Fruit fly (Drosophila melanogaster) whole organism, embryonic: ENCODE measurements around the gene CG13471.
A peak's percentile ranks its signal among the peaks of the same experiment; 100 is the strongest.

Experiments
- Ada2b ChIP-seq: fragments of 200-800 bp; sonication (Bioruptor generic); IDR thresholded peaks from 2 replicates; pipeline ENCODE4 v1.3.6; 2022; ENCODE audit warnings: missing biosample characterization, missing genetic modification characterization
- Bgb ChIP-seq: fragments of 200-800 bp; sonication (Bioruptor generic); IDR thresholded peaks from 2 replicates; pipeline ENCODE4 v1.3.6; 2022; ENCODE audit warnings: missing biosample characterization, missing genetic modification characterization; ENCODE audit not compliant: partially characterized antibody
- CG12219 ChIP-seq: fragments of 200-800 bp; sonication (Bioruptor generic); optimal IDR thresholded peaks from 3 replicates; lab custom pipeline; 2018; ENCODE audit warnings: missing biosample characterization, mild to moderate bottlenecking, missing genetic modification characterization
- CG12299 ChIP-seq: fragments of 200-800 bp; sonication (Bioruptor generic); optimal IDR thresholded peaks from 2 replicates; lab custom pipeline; 2018; ENCODE audit warnings: missing biosample characterization, mild to moderate bottlenecking, missing genetic modification characterization
- CG12744 ChIP-seq: fragments of 200-800 bp; sonication (Bioruptor generic); optimal IDR thresholded peaks from 2 replicates; lab custom pipeline; 2016; ENCODE audit warnings: missing biosample characterization, missing genetic modification characterization
- CG13624 ChIP-seq: fragments of 200-800 bp; sonication (Bioruptor generic); optimal IDR thresholded peaks from 2 replicates; lab custom pipeline; 2016; ENCODE audit warnings: missing biosample characterization, missing genetic modification characterization
- CG14014 ChIP-seq: fragments of 200-800 bp; sonication (Bioruptor generic); IDR thresholded peaks from 2 replicates; pipeline ENCODE4 v1.3.6; 2022; ENCODE audit warnings: missing biosample characterization, missing genetic modification characterization
- CG17568 ChIP-seq: fragments of 200-800 bp; sonication (Bioruptor generic); optimal IDR thresholded peaks from 2 replicates; lab custom pipeline; 2018; ENCODE audit warnings: missing biosample characterization, mild to moderate bottlenecking, missing genetic modification characterization, moderate library complexity
- CG17912 ChIP-seq: fragments of 200-800 bp; sonication (Bioruptor generic); optimal IDR thresholded peaks from 2 replicates; lab custom pipeline; 2018; ENCODE audit warnings: missing biosample characterization, mild to moderate bottlenecking, missing genetic modification characterization
- CG2199 ChIP-seq: fragments of 200-800 bp; sonication (Bioruptor generic); IDR thresholded peaks from 3 replicates; pipeline ENCODE4 v1.3.6; 2022; ENCODE audit warnings: missing biosample characterization, missing genetic modification characterization
- CG31365 ChIP-seq: fragments of 200-800 bp; sonication (Bioruptor generic); optimal IDR thresholded peaks from 2 replicates; lab custom pipeline; 2018; ENCODE audit warnings: missing biosample characterization, mild to moderate bottlenecking, missing genetic modification characterization
- CG4424 ChIP-seq: fragments of 200-800 bp; sonication (Bioruptor generic); optimal IDR thresholded peaks from 3 replicates; lab custom pipeline; 2016; ENCODE audit warnings: missing biosample characterization, missing genetic modification characterization
- CG9727 ChIP-seq: fragments of 200-800 bp; sonication (Bioruptor generic); optimal IDR thresholded peaks from 3 replicates; lab custom pipeline; 2017; ENCODE audit warnings: missing biosample characterization, mild to moderate bottlenecking, missing genetic modification characterization
- CG9876 ChIP-seq: fragments of 200-800 bp; sonication (Bioruptor generic); optimal IDR thresholded peaks from 2 replicates; lab custom pipeline; 2016; ENCODE audit warnings: missing biosample characterization, missing genetic modification characterization
- Dll ChIP-seq: fragments of 200-800 bp; sonication (Bioruptor generic); IDR thresholded peaks from 4 replicates; pipeline ENCODE4 v1.3.6; 2022; ENCODE audit warnings: missing biosample characterization, missing genetic modification characterization; ENCODE audit not compliant: partially characterized antibody
- Dref ChIP-seq: fragments of 200-800 bp; sonication (Bioruptor generic); IDR thresholded peaks from 2 replicates; pipeline ENCODE4 v1.3.6; 2022; ENCODE audit warnings: missing biosample characterization, missing genetic modification characterization
- E2f1 ChIP-seq: fragments of 200-800 bp; sonication (Bioruptor generic); IDR thresholded peaks from 2 replicates; pipeline ENCODE4 v1.3.6; 2022; ENCODE audit warnings: missing biosample characterization, missing genetic modification characterization
- Gug ChIP-seq: fragments of 200-800 bp; sonication (Bioruptor generic); IDR thresholded peaks from 4 replicates; pipeline ENCODE4 v1.3.6; 2022; ENCODE audit warnings: missing biosample characterization, missing genetic modification characterization
- Hey ChIP-seq: fragments of 200-800 bp; sonication (Bioruptor generic); optimal IDR thresholded peaks from 3 replicates; lab custom pipeline; 2018; ENCODE audit warnings: missing biosample characterization, mild to moderate bottlenecking, missing genetic modification characterization
- HmgD ChIP-seq: fragments of 200-800 bp; sonication (Bioruptor generic); optimal IDR thresholded peaks from 3 replicates; lab custom pipeline; 2016; ENCODE audit warnings: missing biosample characterization, missing genetic modification characterization
- Kr ChIP-seq: fragments of 200-800 bp; sonication (Bioruptor generic); optimal IDR thresholded peaks from 2 replicates; lab custom pipeline; 2017; ENCODE audit warnings: missing biosample characterization, mild to moderate bottlenecking, missing genetic modification characterization
- MESR4 ChIP-seq: fragments of 200-800 bp; sonication (Bioruptor generic); optimal IDR thresholded peaks from 2 replicates; lab custom pipeline; 2018; ENCODE audit warnings: missing biosample characterization, mild to moderate bottlenecking, missing genetic modification characterization, moderate library complexity
- NC2β ChIP-seq: fragments of 200-800 bp; sonication (Bioruptor generic); optimal IDR thresholded peaks from 2 replicates; lab custom pipeline; 2016; ENCODE audit warnings: missing biosample characterization, missing genetic modification characterization
- Nf-YA ChIP-seq: fragments of 200-800 bp; sonication (Bioruptor generic); IDR thresholded peaks from 2 replicates; pipeline ENCODE4 v1.3.6; 2022; ENCODE audit warnings: missing biosample characterization, missing genetic modification characterization
- Nf-YB ChIP-seq: fragments of 200-800 bp; sonication (Bioruptor generic); optimal IDR thresholded peaks from 3 replicates; lab custom pipeline; 2019; ENCODE audit warnings: missing biosample characterization, mild to moderate bottlenecking, missing genetic modification characterization, moderate library complexity
- Ptx1 ChIP-seq: fragments of 200-800 bp; sonication (Bioruptor generic); IDR thresholded peaks from 2 replicates; pipeline ENCODE4 v1.3.6; 2022; ENCODE audit warnings: missing biosample characterization, missing genetic modification characterization
- Rfx ChIP-seq: fragments of 200-800 bp; sonication (Bioruptor generic); IDR thresholded peaks from 2 replicates; pipeline ENCODE4 v1.3.6; 2022; ENCODE audit warnings: missing biosample characterization, missing genetic modification characterization
- Rx ChIP-seq: fragments of 200-800 bp; sonication (Bioruptor generic); IDR thresholded peaks from 2 replicates; pipeline ENCODE4 v1.3.6; 2022; ENCODE audit warnings: missing biosample characterization, missing genetic modification characterization
- Stat92E ChIP-seq, 3 experiments: fragments of >200 bp in 2 of 3; fragments of 200-800 bp in 1 of 3; sonication (Bioruptor generic) in 1 of 3; optimal IDR thresholded peaks; 2 replicates each; lab custom pipeline; 2017 to 2019; ENCODE audit warnings: missing biosample characterization in 3 of 3, missing genetic modification characterization in 3 of 3, mild to moderate bottlenecking in 1 of 3, moderate library complexity in 1 of 3
- Trl ChIP-seq, 3 experiments: fragments of >200 bp in 2 of 3; fragments of 200-800 bp in 1 of 3; sonication (Bioruptor generic) in 1 of 3; optimal IDR thresholded peaks; 2 replicates in 1 of 3; 3 replicates in 2 of 3; lab custom pipeline; 2016 to 2017; ENCODE audit warnings: missing biosample characterization in 1 of 3, missing genetic modification characterization in 1 of 3
- amos ChIP-seq: fragments of 200-800 bp; sonication (Bioruptor generic); IDR thresholded peaks from 2 replicates; pipeline ENCODE4 v1.3.6; 2022; ENCODE audit warnings: missing biosample characterization, missing genetic modification characterization; ENCODE audit not compliant: partially characterized antibody
- bab2 ChIP-seq: fragments of 200-800 bp; sonication (Bioruptor generic); optimal IDR thresholded peaks from 2 replicates; lab custom pipeline; 2016; ENCODE audit warnings: missing biosample characterization, missing genetic modification characterization
- caup ChIP-seq: fragments of 200-800 bp; sonication (Bioruptor generic); optimal IDR thresholded peaks from 3 replicates; lab custom pipeline; 2017; ENCODE audit warnings: missing biosample characterization, mild to moderate bottlenecking, missing genetic modification characterization, moderate library complexity; ENCODE audit not compliant: severe bottlenecking
- dmrt11E ChIP-seq: fragments of 200-800 bp; sonication (Bioruptor generic); optimal IDR thresholded peaks from 3 replicates; lab custom pipeline; 2018; ENCODE audit warnings: missing biosample characterization, mild to moderate bottlenecking, missing genetic modification characterization, moderate library complexity
- gce ChIP-seq: fragments of 200-800 bp; sonication (Bioruptor generic); IDR thresholded peaks from 3 replicates; pipeline ENCODE4 v1.3.6; 2022; ENCODE audit warnings: missing biosample characterization, missing genetic modification characterization
- gsb ChIP-seq: fragments of 200-800 bp; sonication (Bioruptor generic); IDR thresholded peaks from 2 replicates; pipeline ENCODE4 v1.3.6; 2022; ENCODE audit warnings: missing biosample characterization, missing genetic modification characterization
- insv ChIP-seq, 2 experiments: fragments of 200-800 bp; sonication (Bioruptor generic); optimal IDR thresholded peaks; 3 replicates each; lab custom pipeline; 2016 to 2018; ENCODE audit warnings: missing biosample characterization in 2 of 2, missing genetic modification characterization in 2 of 2
- knrl ChIP-seq: fragments of 200-800 bp; sonication (Bioruptor generic); IDR thresholded peaks from 3 replicates; pipeline ENCODE4 v1.3.6; 2022; ENCODE audit warnings: missing biosample characterization, missing genetic modification characterization; ENCODE audit not compliant: partially characterized antibody
- lilli ChIP-seq: fragments of 200-800 bp; sonication (Bioruptor generic); optimal IDR thresholded peaks from 3 replicates; lab custom pipeline; 2016; ENCODE audit warnings: missing biosample characterization, missing genetic modification characterization
- mirr ChIP-seq: fragments of 200-800 bp; sonication (Bioruptor generic); optimal IDR thresholded peaks from 3 replicates; lab custom pipeline; 2018; ENCODE audit warnings: missing biosample characterization, mild to moderate bottlenecking, missing genetic modification characterization
- pros ChIP-seq: fragments of 200-800 bp; sonication (Bioruptor generic); optimal IDR thresholded peaks from 3 replicates; lab custom pipeline; 2019; ENCODE audit warnings: missing biosample characterization, mild to moderate bottlenecking, missing genetic modification characterization, moderate library complexity
- salm ChIP-seq: fragments of 200-800 bp; sonication (Bioruptor generic); optimal IDR thresholded peaks from 2 replicates; lab custom pipeline; 2018; ENCODE audit warnings: missing biosample characterization, mild to moderate bottlenecking, missing genetic modification characterization
- slou ChIP-seq: fragments of 200-800 bp; sonication (Bioruptor generic); optimal IDR thresholded peaks from 3 replicates; lab custom pipeline; 2016; ENCODE audit warnings: missing biosample characterization, missing genetic modification characterization
- stwl ChIP-seq: fragments of 200-800 bp; sonication (Bioruptor generic); optimal IDR thresholded peaks from 3 replicates; lab custom pipeline; 2018; ENCODE audit warnings: missing biosample characterization, mild to moderate bottlenecking, missing genetic modification characterization, moderate library complexity
- trh ChIP-seq: fragments of 200-800 bp; sonication (Bioruptor generic); optimal IDR thresholded peaks from 2 replicates; lab custom pipeline; 2016; ENCODE audit warnings: missing biosample characterization, missing genetic modification characterization
- ttk ChIP-seq: fragments of 200-800 bp; sonication (Bioruptor generic); IDR thresholded peaks from 2 replicates; pipeline ENCODE4 v2.1.2; 2022; ENCODE audit warnings: missing biosample characterization, missing genetic modification characterization
- usp ChIP-seq: fragments of >200 bp; optimal IDR thresholded peaks from 2 replicates; lab custom pipeline; 2017; ENCODE audit warnings: missing biosample characterization, missing genetic modification characterization
- z ChIP-seq: fragments of 200-800 bp; sonication (Bioruptor generic); IDR thresholded peaks from 3 replicates; pipeline ENCODE4 v1.3.6; 2022; ENCODE audit warnings: missing biosample characterization, missing genetic modification characterization

CG13471 gene

DNA sequence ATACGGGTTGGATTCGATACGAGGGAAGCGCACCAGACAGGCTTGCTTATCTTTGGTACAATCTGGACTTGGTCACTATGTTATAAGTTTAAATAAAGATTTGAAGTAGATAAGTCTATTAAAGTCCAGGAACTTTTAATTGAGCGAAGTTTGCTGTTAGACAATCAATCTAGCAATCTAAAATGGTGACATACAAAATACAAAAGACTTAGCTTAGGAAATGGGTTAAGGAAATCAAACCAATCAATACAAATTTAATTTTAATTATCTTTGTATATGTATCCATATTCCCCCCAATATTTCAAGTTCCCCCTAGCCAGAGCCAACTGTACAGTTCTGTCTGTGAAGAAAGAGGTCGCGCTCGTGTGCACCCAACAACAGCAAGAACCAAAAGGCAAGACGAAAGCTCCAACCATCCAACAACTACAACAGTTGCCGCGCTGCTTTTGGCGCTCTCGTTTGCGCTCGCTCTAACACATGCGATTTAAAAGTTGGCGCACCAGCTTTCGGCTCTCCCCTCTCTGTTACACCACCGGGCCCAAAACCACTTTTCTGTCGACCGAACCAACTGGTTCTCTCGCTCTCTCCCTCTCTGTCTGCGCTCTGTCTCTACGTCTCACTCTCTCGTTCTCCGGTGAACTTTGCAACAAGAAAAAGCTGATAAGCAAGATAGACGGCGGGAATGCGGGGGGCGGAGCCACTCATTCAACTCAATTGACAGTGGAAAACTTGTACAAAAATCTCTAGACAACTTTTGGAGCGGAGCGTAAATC, 22.8 kb upstream of the CG13471 start (continued):
- TF ChIP-seq CG12299, result peak; percentile 57
- peak; percentile 83 for TF ChIP-seq lilli
- no peak; the same call in 1 of the 2 replicates for TF ChIP-seq amos
- peak; percentile 80 for TF ChIP-seq CG12219
- peak; percentile 51 for TF ChIP-seq CG9876
- TF ChIP-seq Nf-YA (GFP tag; lab: Robert Waterston, UW), result peak; percentile 64; the same call in 1 of the 2 replicates
- TF ChIP-seq E2f1 (GFP tag; lab: Robert Waterston, UW), result peak; percentile 79
- peak; percentile 55 for TF ChIP-seq dmrt11E (tag; lab: Kevin White, UChicago)
- no peak for TF ChIP-seq CG2199 (GFP tag; lab: Robert Waterston, UW)
- TF ChIP-seq usp (GFP tag; lab: Kevin White, UChicago), result no peak
- no peak for TF ChIP-seq insv (GFP tag; optimal IDR thresholded peaks at IDR 0.05; lab: Kevin White, UChicago)
- no peak for TF ChIP-seq HmgD
- TF ChIP-seq NC2β (GFP tag; lab: Kevin White, UChicago), result peak; percentile 56
- TF ChIP-seq Rx, result no peak
- 0 out of 2 replicates have a peak, but pooled peaks have one; percentile 55 for TF ChIP-seq Bgb (GFP tag; lab: Robert Waterston, UW)
- TF ChIP-seq Nf-YB (GFP tag; lab: Kevin White, UChicago), result peak; percentile 59
- TF ChIP-seq Dll (GFP tag; lab: Robert Waterston, UW), result no peak
- TF ChIP-seq Ada2b, result peak; percentile 81
- TF ChIP-seq MESR4 (GFP tag; lab: Kevin White, UChicago), result no peak
- TF ChIP-seq CG31365 (tag; lab: Kevin White, UChicago), result peak; percentile 12
- TF ChIP-seq gce (GFP tag; lab: Robert Waterston, UW), result peak; percentile 60; the same call in 2 of the 3 replicates
- peak; percentile 79 for TF ChIP-seq gsb (GFP tag; lab: Robert Waterston, UW)
- peak; percentile 67 for TF ChIP-seq salm
- peak; percentile 65 for TF ChIP-seq CG13624
- peak; percentile 85 for TF ChIP-seq CG4424 (GFP tag; lab: Kevin White, UChicago)
- TF ChIP-seq ttk, result peak; percentile 78
- TF ChIP-seq CG14014 (GFP tag; lab: Robert Waterston, UW), result peak; percentile 71
- TF ChIP-seq CG12744 (GFP tag; lab: Kevin White, UChicago), result peak; percentile 75
- peak; percentile 95 for TF ChIP-seq z (GFP tag; lab: Robert Waterston, UW)
- TF ChIP-seq Kr (GFP tag; lab: Kevin White, UChicago), result no peak
- no peak for TF ChIP-seq Dref (GFP tag; lab: Robert Waterston, UW)
- TF ChIP-seq stwl (tag; lab: Kevin White, UChicago), result no peak
- TF ChIP-seq bab2, result peak; percentile 83
- peak; percentile 82 for TF ChIP-seq pros (GFP tag; lab: Kevin White, UChicago)
- TF ChIP-seq CG9727, result peak; percentile 93
- TF ChIP-seq Gug (GFP tag; lab: Robert Waterston, UW), result peak; percentile 84; the same call in 3 of the 4 replicates
- TF ChIP-seq mirr (GFP tag; lab: Kevin White, UChicago), result peak; percentile 63
- no peak for TF ChIP-seq knrl (GFP tag; lab: Robert Waterston, UW)
- TF ChIP-seq CG17912 (GFP tag; lab: Kevin White, UChicago), result no peak
- TF ChIP-seq slou, result peak; percentile 49
- TF ChIP-seq Hey, result no peak
- peak; percentile 83 for TF ChIP-seq CG17568 (GFP tag; lab: Kevin White, UChicago)
- TF ChIP-seq Stat92E (GFP tag; optimal IDR thresholded peaks at IDR 0.05; lab: Kevin White, UChicago), result no peak
- peak; percentile 28 for TF ChIP-seq trh (GFP tag; lab: Kevin White, UChicago)
- TF ChIP-seq Ptx1 (GFP tag; lab: Robert Waterston, UW), result peak; percentile 90
- TF ChIP-seq caup (GFP tag; lab: Kevin White, UChicago), result peak; percentile 79
- peak; percentile 98 to 100 for TF ChIP-seq Trl (optimal IDR thresholded peaks at IDR 0.05; lab: Kevin White, UChicago)
- no peak for TF ChIP-seq Trl (GFP tag; optimal IDR thresholded peaks at IDR 0.05; lab: Kevin White, UChicago)
- peak; percentile 80 for TF ChIP-seq Rfx (GFP tag; lab: Robert Waterston, UW)
